Worm (Caenorhabditis elegans) whole organism, L3 larva: Measurements from ENCODE around the gene atg-13.

ENCODE experiments used
- fkh-10 ChIP-seq: sonication (generic microtip); optimal IDR thresholded peaks from 2 replicates; lab custom pipeline; 2017; ENCODE audit warnings: missing biosample characterization, missing genetic modification reagents, missing genetic modification characterization
- nhr-76 ChIP-seq: fragments of 150-350 bp; sonication (generic microtip); optimal IDR thresholded peaks from 5 replicates; lab custom pipeline; 2014; ENCODE audit warnings: missing biosample characterization, missing genetic modification characterization
- ztf-4 ChIP-seq: fragments of 150-350 bp; optimal IDR thresholded peaks from 2 replicates; lab custom pipeline; 2014; ENCODE audit warnings: missing biosample characterization, missing genetic modification characterization

DNA sequence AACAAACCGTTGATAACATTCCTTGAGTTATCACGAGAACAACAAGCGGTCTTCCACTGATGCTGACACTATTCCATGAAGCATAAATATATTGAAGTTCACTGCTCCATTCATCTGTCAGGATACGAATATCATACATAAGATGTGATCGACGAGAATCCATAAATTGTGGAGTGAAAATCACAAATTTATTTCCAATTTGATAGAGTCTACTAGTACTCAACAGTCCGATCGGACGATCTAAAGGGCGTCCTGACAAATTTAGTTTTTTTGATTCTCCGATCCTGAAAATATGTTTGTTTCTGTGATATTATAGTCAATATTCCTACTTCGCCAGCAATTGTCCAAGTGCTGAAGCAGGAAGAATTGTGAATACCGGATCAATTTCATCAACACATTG, 15.8 kb downstream of the atg-13 start:
- TF ChIP-seq nhr-76 (tag; lab: Kevin White, UChicago) (no peak), ztf-4 (tag; lab: Kevin White, UChicago) (no peak), fkh-10 (GFP tag; lab: Kevin White, UChicago) (no peak)
